Worm (Caenorhabditis elegans) whole organism, midembryonic: ENCODE measurements around the gene sru-45.

ENCODE experiments used
- T22C8.4 ChIP-seq: fragments of 200-800 bp; sonication (Bioruptor generic); IDR thresholded peaks from 2 replicates; pipeline ENCODE4 v1.3.6; 2022; ENCODE audit warnings: missing genetic modification characterization, missing compliant biosample characterization
- ref-1 ChIP-seq: fragments of 200-800 bp; sonication (Bioruptor generic); conservative IDR thresholded peaks from 2 replicates; pipeline ENCODE4 v1.3.6; 2022; ENCODE audit warnings: missing genetic modification reagents, missing genetic modification characterization, missing compliant biosample characterization
- tab-1 ChIP-seq: fragments of 200-800 bp; sonication (Bioruptor generic); IDR thresholded peaks from 2 replicates; pipeline ENCODE4 v1.3.6; 2022; ENCODE audit warnings: missing genetic modification characterization, missing compliant biosample characterization
- ztf-23 ChIP-seq: fragments of 200-800 bp; sonication (Bioruptor generic); IDR thresholded peaks from 2 replicates; pipeline ENCODE4 v1.3.6; 2022; ENCODE audit warnings: missing genetic modification reagents, missing genetic modification characterization, missing compliant biosample characterization
- ztf-29 ChIP-seq: fragments of 200-800 bp; sonication (Bioruptor generic); IDR thresholded peaks from 2 replicates; pipeline ENCODE4 v1.3.6; 2022; ENCODE audit warnings: missing genetic modification reagents, missing genetic modification characterization, missing compliant biosample characterization

DNA sequence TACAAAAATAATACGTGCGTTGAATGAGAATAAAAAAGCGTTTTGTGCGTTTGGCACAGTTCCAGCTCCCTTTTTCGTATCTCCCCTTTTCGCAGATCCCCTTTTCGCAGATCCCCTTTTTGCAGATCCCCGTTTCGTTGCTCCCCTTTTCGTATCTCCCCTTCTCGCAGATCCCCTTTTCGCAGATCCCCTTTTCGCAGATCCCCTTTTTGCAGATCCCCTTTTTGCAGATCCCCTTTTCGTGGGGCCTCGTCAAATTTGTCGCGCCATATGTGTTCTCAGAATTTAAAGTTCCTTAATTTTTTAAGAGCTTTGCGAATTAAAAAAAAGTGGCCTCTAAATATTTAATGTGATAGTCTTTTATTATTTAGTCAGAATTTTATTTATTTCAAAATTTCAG, 12.8 kb upstream of the sru-45 start, which contains the start of gene Y32B12B.4:
- TF ChIP-seq ref-1 (GFP tag; lab: Robert Waterston, UW) (peak; percentile 83), ztf-23 (GFP tag; lab: Robert Waterston, UW) (peak; percentile 86), T22C8.4 (peak; percentile 60; the same call in 1 of the 2 replicates), ztf-29 (GFP tag; lab: Robert Waterston, UW) (no peak; the same call in 1 of the 2 replicates), tab-1 (GFP tag; lab: Robert Waterston, UW) (peak; percentile 79)
